Worm (Caenorhabditis elegans): ENCODE data around the gene cnc-3.
A peak's percentile ranks its signal among the peaks of the same experiment; 100 is the strongest.

Gene cnc-3

ce11 chrV:1447724-1448123, at the start of gene cnc-3:
Gene cnc-3, plus strand, starts transcription at chrV:1448004.
- no peak for TF ChIP-seq mdl-1 (tag; optimal IDR thresholded peaks at IDR 0.05)
- peak; percentile 44 for TF ChIP-seq T26A8.4 (GFP tag; IDR thresholded peaks at IDR 0.05)
- peak in 1 of 2 experiments; percentile 85 for TF ChIP-seq unc-62 (GFP tag; optimal IDR thresholded peaks at IDR 0.05 in 1 of 2)
- TF ChIP-seq unc-62 (tag; optimal IDR thresholded peaks at IDR 0.05): no peak

- TF ChIP-seq ceh-20 (GFP tag; IDR thresholded peaks at IDR 0.05) (no peak), F49E8.2 (tag; optimal IDR thresholded peaks at IDR 0.05; ENCODE audit: borderline replicate concordance) (no peak), madf-9 (GFP tag; conservative IDR thresholded peaks at IDR 0.05) (no peak), dve-1 (tag; optimal IDR thresholded peaks at IDR 0.05; ENCODE audit: insufficient read depth) (no peak), F10B5.3 (tag; optimal IDR thresholded peaks at IDR 0.05) (no peak), zfp-2 (tag; optimal IDR thresholded peaks at IDR 0.05) (no peak), attf-4 (tag; optimal IDR thresholded peaks at IDR 0.05) (no peak), nhr-48 (tag; optimal IDR thresholded peaks at IDR 0.05) (no peak), ama-1 (optimal IDR thresholded peaks at IDR 0.05) (no peak), nhr-76 (tag; optimal IDR thresholded peaks at IDR 0.05) (no peak), Y75B8A.6 (GFP tag; IDR thresholded peaks at IDR 0.05) (no peak), jun-1 (tag; optimal IDR thresholded peaks at IDR 0.05) (no peak), T26A8.4 (GFP tag; IDR thresholded peaks at IDR 0.05) (no peak), pqm-1 (tag; optimal IDR thresholded peaks at IDR 0.05) (no peak), hlh-11 (tag; optimal IDR thresholded peaks at IDR 0.05) (no peak), Y5F2A.4 (GFP tag; optimal IDR thresholded peaks at IDR 0.05) (no peak), snpc-4 (tag; optimal IDR thresholded peaks at IDR 0.05) (no peak), gei-8 (GFP tag; optimal IDR thresholded peaks at IDR 0.05) (no peak), fos-1 (tag; optimal IDR thresholded peaks at IDR 0.05) (no peak), F26F4.8 (GFP tag; conservative IDR thresholded peaks at IDR 0.05) (no peak)
These were observed 39.7 kb upstream of the cnc-3 start for ce11 chrV:1408116-1408515.

- no peak for TF ChIP-seq ceh-20 (GFP tag; IDR thresholded peaks at IDR 0.05)
- TF ChIP-seq dpl-1 (GFP tag; optimal IDR thresholded peaks at IDR 0.05): no peak
- TF ChIP-seq hif-1 (tag; optimal IDR thresholded peaks at IDR 0.05): no peak
- TF ChIP-seq ceh-28 (tag; optimal IDR thresholded peaks at IDR 0.05): no peak
- TF ChIP-seq set-16 (GFP tag; IDR thresholded peaks at IDR 0.05): no peak
- TF ChIP-seq lin-29 (GFP tag; IDR thresholded peaks at IDR 0.05): no peak
- TF ChIP-seq spr-1 (tag; optimal IDR thresholded peaks at IDR 0.05): no peak
These were observed 37.1 kb upstream of the cnc-3 start for ce11 chrV:1410727-1411126.

- TF ChIP-seq lin-29 (GFP tag; IDR thresholded peaks at IDR 0.05) (no peak), lsy-2 (tag; optimal IDR thresholded peaks at IDR 0.05) (no peak), R02D3.7 (tag; optimal IDR thresholded peaks at IDR 0.05) (no peak), ceh-20 (GFP tag; IDR thresholded peaks at IDR 0.05) (no peak), aha-1 (tag) (no peak), hmg-1.1 (GFP tag; IDR thresholded peaks at IDR 0.05) (no peak), ztf-7 (tag; optimal IDR thresholded peaks at IDR 0.05) (no peak), egl-27 (tag; optimal IDR thresholded peaks at IDR 0.05) (no peak), lin-38 (GFP tag; IDR thresholded peaks at IDR 0.05) (no peak)
These were observed 36.3 kb upstream of the cnc-3 start, which contains the start of gene snt-5 for ce11 chrV:1411459-1411858. Gene snt-5, minus strand, starts transcription at chrV:1411559.

All from whole organism, L4 larva.